Worm (Caenorhabditis elegans): ENCODE results near the gene unc-50.

Gene unc-50

ce11 chrIII:10353423-10353822 lies 35.5 kb upstream of the unc-50 start:
- no peak for TF ChIP-seq ref-1 (GFP tag; conservative IDR thresholded peaks at IDR 0.05)
- no peak for TF ChIP-seq flt-1 (GFP tag; IDR thresholded peaks at IDR 0.05)
- no peak for TF ChIP-seq cog-1 (tag; optimal IDR thresholded peaks at IDR 0.05)
- no peak for TF ChIP-seq tab-1 (GFP tag; IDR thresholded peaks at IDR 0.05)
- no peak for TF ChIP-seq klf-2 (GFP tag; conservative IDR thresholded peaks at IDR 0.05)

- TF ChIP-seq med-1 (GFP tag; optimal IDR thresholded peaks at IDR 0.05; ENCODE audit: insufficient read depth) = no peak
- no peak for TF ChIP-seq cog-1 (tag; optimal IDR thresholded peaks at IDR 0.05)
- no peak for TF ChIP-seq klf-2 (GFP tag; conservative IDR thresholded peaks at IDR 0.05)
- no peak for TF ChIP-seq tab-1 (GFP tag; IDR thresholded peaks at IDR 0.05)
- TF ChIP-seq ztf-23 (GFP tag; IDR thresholded peaks at IDR 0.05) = no peak
- TF ChIP-seq ztf-29 (GFP tag; IDR thresholded peaks at IDR 0.05) = no peak
- TF ChIP-seq T22C8.4 (GFP tag; IDR thresholded peaks at IDR 0.05) = no peak
- TF ChIP-seq ref-1 (GFP tag; conservative IDR thresholded peaks at IDR 0.05) = no peak
- TF ChIP-seq flt-1 (GFP tag; IDR thresholded peaks at IDR 0.05) = no peak
Observed at ce11 chrIII:10351595-10352207, 33.7 kb upstream of the unc-50 start, which contains the start of gene T07C4.3. Gene T07C4.3, plus strand, starts transcription at chrIII:10352157.

- no peak for TF ChIP-seq T22C8.4 (GFP tag; IDR thresholded peaks at IDR 0.05)
- TF ChIP-seq ztf-29 (GFP tag; IDR thresholded peaks at IDR 0.05) = no peak
- no peak for TF ChIP-seq ztf-23 (GFP tag; IDR thresholded peaks at IDR 0.05)
- TF ChIP-seq ref-1 (GFP tag; conservative IDR thresholded peaks at IDR 0.05) = 0 out of 2 replicates have a peak, but pooled peaks have one; percentile 8
- TF ChIP-seq cog-1 (tag; optimal IDR thresholded peaks at IDR 0.05) = no peak
- TF ChIP-seq tab-1 (GFP tag; IDR thresholded peaks at IDR 0.05) = no peak
Observed at ce11 chrIII:10347049-10347448, 29.1 kb upstream of the unc-50 start, which contains the start of gene tbx-8. Gene tbx-8, plus strand, starts transcription at chrIII:10347349.

ce11 chrIII:10344762-10345161 lies 26.8 kb upstream of the unc-50 start:
- TF ChIP-seq cog-1 (tag; optimal IDR thresholded peaks at IDR 0.05) (no peak), klf-2 (GFP tag; conservative IDR thresholded peaks at IDR 0.05) (no peak), T22C8.4 (GFP tag; IDR thresholded peaks at IDR 0.05) (no peak), ztf-29 (GFP tag; IDR thresholded peaks at IDR 0.05) (no peak), flt-1 (GFP tag; IDR thresholded peaks at IDR 0.05) (no peak), tab-1 (GFP tag; IDR thresholded peaks at IDR 0.05) (no peak), ztf-23 (GFP tag; IDR thresholded peaks at IDR 0.05) (no peak), med-1 (GFP tag; optimal IDR thresholded peaks at IDR 0.05; ENCODE audit: insufficient read depth) (no peak), ref-1 (GFP tag; conservative IDR thresholded peaks at IDR 0.05) (no peak)

ce11 chrIII:10341758-10342157 lies 23.8 kb upstream of the unc-50 start, which contains the start of gene tbx-9:
Gene tbx-9, minus strand, starts transcription at chrIII:10341858.
- TF ChIP-seq flt-1 (GFP tag; IDR thresholded peaks at IDR 0.05) (no peak), T22C8.4 (GFP tag; IDR thresholded peaks at IDR 0.05) (no peak), klf-2 (GFP tag; conservative IDR thresholded peaks at IDR 0.05) (no peak), ztf-29 (GFP tag; IDR thresholded peaks at IDR 0.05) (no peak), ref-1 (GFP tag; conservative IDR thresholded peaks at IDR 0.05) (no peak), tab-1 (GFP tag; IDR thresholded peaks at IDR 0.05) (no peak), ztf-23 (GFP tag; IDR thresholded peaks at IDR 0.05) (no peak), med-1 (GFP tag; optimal IDR thresholded peaks at IDR 0.05; ENCODE audit: insufficient read depth) (no peak), cog-1 (tag; optimal IDR thresholded peaks at IDR 0.05) (no peak)

ce11 chrIII:10339949-10340348 lies 22.0 kb upstream of the unc-50 start:
- TF ChIP-seq klf-2 (GFP tag; conservative IDR thresholded peaks at IDR 0.05) = no peak
- TF ChIP-seq med-1 (GFP tag; optimal IDR thresholded peaks at IDR 0.05; ENCODE audit: insufficient read depth) = no peak
- no peak for TF ChIP-seq ztf-29 (GFP tag; IDR thresholded peaks at IDR 0.05)
- no peak for TF ChIP-seq tab-1 (GFP tag; IDR thresholded peaks at IDR 0.05)
- TF ChIP-seq cog-1 (tag; optimal IDR thresholded peaks at IDR 0.05) = no peak
- TF ChIP-seq flt-1 (GFP tag; IDR thresholded peaks at IDR 0.05) = no peak
- no peak for TF ChIP-seq T22C8.4 (GFP tag; IDR thresholded peaks at IDR 0.05)
- TF ChIP-seq ztf-23 (GFP tag; IDR thresholded peaks at IDR 0.05) = no peak
- TF ChIP-seq ref-1 (GFP tag; conservative IDR thresholded peaks at IDR 0.05) = no peak

ce11 chrIII:10338992-10339852 lies 21.3 kb upstream of the unc-50 start:
- TF ChIP-seq ztf-29 (GFP tag; IDR thresholded peaks at IDR 0.05) (no peak), flt-1 (GFP tag; IDR thresholded peaks at IDR 0.05) (no peak), ref-1 (GFP tag; conservative IDR thresholded peaks at IDR 0.05) (no peak), tab-1 (GFP tag; IDR thresholded peaks at IDR 0.05) (no peak), ztf-23 (GFP tag; IDR thresholded peaks at IDR 0.05) (no peak), T22C8.4 (GFP tag; IDR thresholded peaks at IDR 0.05) (no peak), med-1 (GFP tag; optimal IDR thresholded peaks at IDR 0.05; ENCODE audit: insufficient read depth) (no peak), cog-1 (tag; optimal IDR thresholded peaks at IDR 0.05) (no peak), klf-2 (GFP tag; conservative IDR thresholded peaks at IDR 0.05) (no peak)

- TF ChIP-seq ztf-23 (GFP tag; IDR thresholded peaks at IDR 0.05) = no peak
Observed at ce11 chrIII:10337508-10338166, 19.7 kb upstream of the unc-50 start, which contains the start of gene ttr-15. Gene ttr-15, plus strand, starts transcription at chrIII:10337847.

- no peak for TF ChIP-seq cog-1 (tag; optimal IDR thresholded peaks at IDR 0.05)
- no peak for TF ChIP-seq ztf-29 (GFP tag; IDR thresholded peaks at IDR 0.05)
- TF ChIP-seq flt-1 (GFP tag; IDR thresholded peaks at IDR 0.05) = no peak
- TF ChIP-seq med-1 (GFP tag; optimal IDR thresholded peaks at IDR 0.05; ENCODE audit: insufficient read depth) = no peak
- no peak for TF ChIP-seq ref-1 (GFP tag; conservative IDR thresholded peaks at IDR 0.05)
- no peak for TF ChIP-seq T22C8.4 (GFP tag; IDR thresholded peaks at IDR 0.05)
- no peak for TF ChIP-seq ztf-23 (GFP tag; IDR thresholded peaks at IDR 0.05)
- no peak for TF ChIP-seq klf-2 (GFP tag; conservative IDR thresholded peaks at IDR 0.05)
- no peak for TF ChIP-seq tab-1 (GFP tag; IDR thresholded peaks at IDR 0.05)
Observed at ce11 chrIII:10336109-10336508, 18.1 kb upstream of the unc-50 start.
